Fruit fly (Drosophila melanogaster) whole organism, wandering third instar larva: ENCODE results near the gene qjt.

Source experiments
- Abd-B ChIP-seq: fragments of >200 bp; optimal IDR thresholded peaks from 2 replicates; lab custom pipeline; 2017; ENCODE audit warnings: missing biosample characterization, missing genetic modification characterization
- CG32264 ChIP-seq: fragments of 200-800 bp; sonication (Bioruptor generic); optimal IDR thresholded peaks from 2 replicates; lab custom pipeline; 2016; ENCODE audit warnings: missing biosample characterization, missing genetic modification characterization
- CG9705 ChIP-seq: fragments of 200-800 bp; sonication (Bioruptor generic); optimal IDR thresholded peaks from 2 replicates; lab custom pipeline; 2018; ENCODE audit warnings: missing biosample characterization, mild to moderate bottlenecking, missing genetic modification characterization
- Dif ChIP-seq: fragments of 200-275, 200-300 bp; sonication (Bioruptor generic); optimal IDR thresholded peaks from 2 replicates; lab custom pipeline; 2018; ENCODE audit warnings: missing biosample characterization, missing genetic modification characterization; ENCODE audit not compliant: partially characterized antibody
- GATAd ChIP-seq: sonication (Bioruptor generic); optimal IDR thresholded peaks from 2 replicates; lab custom pipeline; 2016; ENCODE audit warnings: missing biosample characterization, missing genetic modification characterization
- Hr78 ChIP-seq: fragments of >200 bp; optimal IDR thresholded peaks from 2 replicates; lab custom pipeline; 2017; ENCODE audit warnings: missing biosample characterization, missing genetic modification characterization
- Hr83 ChIP-seq: fragments of 200-300 bp; sonication (Bioruptor generic); optimal IDR thresholded peaks from 2 replicates; lab custom pipeline; 2016; ENCODE audit warnings: missing biosample characterization, mild to moderate bottlenecking, missing genetic modification characterization, moderate library complexity; ENCODE audit not compliant: poor library complexity, severe bottlenecking
- Mio ChIP-seq: sonication (Bioruptor generic); optimal IDR thresholded peaks from 2 replicates; lab custom pipeline; 2016; ENCODE audit warnings: missing biosample characterization, missing genetic modification characterization
- Myc ChIP-seq: fragments of >200 bp; optimal IDR thresholded peaks from 2 replicates; lab custom pipeline; 2017
- N ChIP-seq: fragments of >200 bp; optimal IDR thresholded peaks from 2 replicates; lab custom pipeline; 2018; ENCODE audit warnings: missing biosample characterization, missing external identifiers, missing genetic modification characterization
- OdsH ChIP-seq: fragments of 200-800 bp; sonication (Bioruptor generic); optimal IDR thresholded peaks from 2 replicates; lab custom pipeline; 2016; ENCODE audit warnings: missing biosample characterization, mild to moderate bottlenecking, missing genetic modification characterization
- Rel ChIP-seq, 2 experiments: fragments of 200-800 bp; sonication (Bioruptor generic) in 1 of 2; optimal IDR thresholded peaks; 2 replicates in 1 of 2; 3 replicates in 1 of 2; lab custom pipeline; 2016 to 2019; ENCODE audit warnings: mild to moderate bottlenecking in 2 of 2, missing biosample characterization in 2 of 2, missing genetic modification characterization in 2 of 2, moderate library complexity in 1 of 2
- Sp1 ChIP-seq: fragments of 200-800 bp; sonication (Bioruptor generic); optimal IDR thresholded peaks from 3 replicates; lab custom pipeline; 2019; ENCODE audit warnings: missing biosample characterization, mild to moderate bottlenecking, missing genetic modification characterization, moderate library complexity
- Vsx2 ChIP-seq: fragments of 200-300, 225-300 bp; sonication (Bioruptor generic); optimal IDR thresholded peaks from 2 replicates; lab custom pipeline; 2018; ENCODE audit warnings: missing biosample characterization, missing genetic modification characterization; ENCODE audit not compliant: partially characterized antibody
- br ChIP-seq: fragments of 200-800 bp; sonication (Bioruptor generic); optimal IDR thresholded peaks from 2 replicates; lab custom pipeline; 2016; ENCODE audit warnings: missing biosample characterization, missing genetic modification characterization
- brk ChIP-seq: fragments of 200-800 bp; sonication (Bioruptor generic); optimal IDR thresholded peaks from 2 replicates; lab custom pipeline; 2016; ENCODE audit warnings: missing biosample characterization, mild to moderate bottlenecking, missing genetic modification characterization
- dl ChIP-seq, 2 experiments: fragments of 175-275, 200-275 bp in 1 of 2; fragments of 200-275 bp in 1 of 2; sonication (Bioruptor generic); optimal IDR thresholded peaks; lab custom pipeline; 2018; ENCODE audit warnings: mild to moderate bottlenecking in 2 of 2, missing biosample characterization in 2 of 2, missing genetic modification characterization in 2 of 2, moderate library complexity in 2 of 2; ENCODE audit not compliant: partially characterized antibody in 2 of 2, insufficient read depth in 1 of 2
- dsf ChIP-seq: sonication (Bioruptor generic); optimal IDR thresholded peaks from 2 replicates; lab custom pipeline; 2016; ENCODE audit warnings: missing biosample characterization, missing genetic modification characterization, borderline replicate concordance
- ey ChIP-seq: fragments of 200-800 bp; sonication (Bioruptor generic); optimal IDR thresholded peaks from 2 replicates; lab custom pipeline; 2016; ENCODE audit warnings: missing biosample characterization, missing genetic modification characterization
- fru ChIP-seq: fragments of 200-800 bp; sonication (Bioruptor generic); optimal IDR thresholded peaks from 3 replicates; lab custom pipeline; 2016; ENCODE audit warnings: missing biosample characterization, mild to moderate bottlenecking, missing genetic modification characterization
- jim ChIP-seq: fragments of 175-275, 200-325 bp; sonication (Bioruptor generic); optimal IDR thresholded peaks from 2 replicates; lab custom pipeline; 2016; ENCODE audit warnings: missing biosample characterization, mild to moderate bottlenecking, missing genetic modification characterization
- pan ChIP-seq: fragments of >200 bp; optimal IDR thresholded peaks from 2 replicates; lab custom pipeline; 2017
- psq ChIP-seq: fragments of 200-800 bp; sonication (Bioruptor generic); optimal IDR thresholded peaks from 3 replicates; lab custom pipeline; 2017; ENCODE audit warnings: missing biosample characterization, mild to moderate bottlenecking, missing genetic modification characterization, moderate library complexity
- rgr ChIP-seq: fragments of 200-800 bp; sonication (Bioruptor generic); optimal IDR thresholded peaks from 3 replicates; lab custom pipeline; 2016; ENCODE audit warnings: missing biosample characterization, mild to moderate bottlenecking, missing genetic modification characterization
- sv ChIP-seq: fragments of 200-800 bp; sonication (Bioruptor generic); optimal IDR thresholded peaks from 3 replicates; lab custom pipeline; 2016; ENCODE audit warnings: missing biosample characterization, missing genetic modification characterization
- tai ChIP-seq: sonication (Bioruptor generic); optimal IDR thresholded peaks from 2 replicates; lab custom pipeline; 2016; ENCODE audit warnings: missing biosample characterization, missing genetic modification characterization

Gene qjt

DNA sequence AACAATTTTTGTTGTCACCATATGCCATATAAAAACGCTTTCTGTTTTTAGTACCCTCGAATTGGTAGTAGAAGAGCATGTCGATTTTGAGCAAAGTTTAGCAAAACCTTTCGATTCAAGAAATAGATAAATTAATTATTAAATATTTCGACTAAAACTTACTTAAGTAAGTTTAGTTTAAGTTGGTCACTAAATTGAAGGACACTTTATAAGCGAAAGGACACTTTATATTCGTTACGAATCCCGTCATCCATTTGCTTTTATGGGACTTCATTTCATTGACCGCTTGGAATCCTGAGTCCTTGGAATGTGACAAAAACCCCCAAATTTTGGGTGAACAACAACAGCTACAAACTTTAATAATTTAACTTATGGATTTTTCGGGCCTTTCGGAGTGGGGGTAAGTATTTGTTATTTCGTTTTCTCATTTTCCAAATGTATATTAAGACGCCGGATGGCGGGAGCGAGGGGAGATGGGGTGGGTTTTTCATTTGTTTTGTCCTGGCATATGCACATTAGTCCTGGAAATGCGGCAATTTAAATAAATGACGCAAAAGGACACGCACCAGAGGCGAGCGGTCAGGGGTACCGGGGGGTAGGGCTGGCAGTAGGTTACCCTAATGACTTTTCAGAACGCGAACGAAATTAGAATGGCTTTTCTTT is 19.9 kb upstream of the qjt start:
- no peak for TF ChIP-seq fru (GFP tag; lab: Kevin White, UChicago)
- no peak for TF ChIP-seq ey
- no peak for TF ChIP-seq CG32264 (GFP tag; lab: Kevin White, UChicago)
- TF ChIP-seq Sp1 (GFP tag; lab: Kevin White, UChicago) = no peak
- no peak for TF ChIP-seq dl (GFP tag; optimal IDR thresholded peaks at IDR 0.05; lab: Kevin White, UChicago; ENCODE audit: insufficient read depth in 1 of 2, partially characterized antibody in 2 of 2)
- no peak for TF ChIP-seq OdsH (GFP tag; lab: Kevin White, UChicago)
- no peak for TF ChIP-seq dsf
- no peak for TF ChIP-seq sv (GFP tag; lab: Kevin White, UChicago)

DNA sequence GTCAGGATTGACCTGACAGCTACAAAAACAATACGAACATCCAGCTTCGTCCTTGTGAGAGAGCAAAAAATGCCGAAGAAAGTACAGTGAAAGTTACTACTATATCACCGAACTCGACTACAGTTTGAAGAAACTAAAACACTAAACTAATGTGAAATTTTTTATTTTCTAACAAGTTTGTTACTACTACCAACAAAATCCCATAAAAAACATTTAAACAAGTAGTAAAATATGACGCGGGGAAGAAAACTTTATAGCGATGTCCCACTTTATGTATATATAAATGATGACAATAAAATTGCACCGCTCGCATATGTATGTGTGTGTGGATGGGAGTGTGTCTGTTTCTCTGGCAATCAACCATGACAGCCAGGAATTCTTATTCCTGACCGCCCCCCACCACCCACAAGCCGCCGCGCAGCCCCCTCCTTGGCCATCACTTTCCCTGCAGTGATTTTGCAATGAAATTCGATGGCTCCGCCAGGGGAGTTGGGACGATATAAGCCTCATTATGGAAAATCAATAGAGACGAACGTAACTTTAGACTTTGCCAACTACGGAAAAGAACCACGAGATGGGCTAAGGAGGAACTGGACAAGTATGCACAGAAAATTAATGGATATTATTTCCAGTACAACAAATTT is 17.4 kb upstream of the qjt start:
- TF ChIP-seq psq (GFP tag; lab: Kevin White, UChicago) (no peak), Sp1 (GFP tag; lab: Kevin White, UChicago) (no peak), Abd-B (no peak), GATAd (GFP tag; lab: Kevin White, UChicago) (no peak), sv (GFP tag; lab: Kevin White, UChicago) (no peak), CG32264 (GFP tag; lab: Kevin White, UChicago) (no peak), rgr (GFP tag; lab: Kevin White, UChicago) (no peak), ey (no peak), Hr83 (GFP tag; lab: Kevin White, UChicago) (no peak), brk (no peak)

DNA sequence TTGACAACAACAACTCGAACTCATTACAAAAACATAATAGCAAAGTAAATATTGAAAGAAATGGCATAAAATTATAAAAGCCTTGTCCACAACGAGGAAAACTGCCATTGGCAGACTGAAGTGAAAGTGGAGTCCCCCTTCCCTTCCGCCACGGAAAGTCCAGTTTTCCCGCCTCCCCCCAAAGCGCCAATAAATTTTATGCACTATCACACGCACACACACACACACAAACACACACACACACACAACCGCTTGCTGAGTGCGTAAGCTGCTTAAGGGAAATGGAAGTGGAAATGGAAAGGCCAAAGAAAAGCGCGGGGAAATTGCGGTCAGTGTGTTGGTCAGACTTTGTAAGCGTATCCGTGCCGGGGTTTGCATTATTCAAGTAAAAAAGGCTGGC is 16.4 kb upstream of the qjt start:
- TF ChIP-seq Vsx2 (GFP tag; lab: Kevin White, UChicago) (no peak), rgr (GFP tag; lab: Kevin White, UChicago) (no peak), CG9705 (GFP tag; lab: Kevin White, UChicago) (no peak), Sp1 (GFP tag; lab: Kevin White, UChicago) (no peak)

DNA sequence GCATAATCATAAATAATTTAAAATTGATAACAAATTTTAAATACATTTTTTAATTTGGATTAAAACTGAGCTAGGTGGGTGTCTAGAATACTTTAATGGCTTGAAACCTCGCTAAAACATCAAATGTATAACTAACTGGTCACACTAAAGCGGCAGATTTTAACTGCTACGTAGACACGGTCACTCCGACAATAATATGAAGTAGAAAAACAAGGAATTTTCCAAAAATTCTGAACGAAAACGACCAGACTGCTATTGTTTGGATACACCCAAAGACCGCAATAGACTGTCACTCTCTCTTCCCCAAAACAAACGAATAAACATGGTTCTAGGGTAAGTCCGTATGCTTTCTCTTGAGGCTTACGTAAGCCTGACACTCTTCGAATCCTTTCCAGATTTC is 13.1 kb upstream of the qjt start, which contains the start of gene QIL1:
TSS of gene QIL1 (plus strand) at position 142 of the 400 bp plus-strand sequence.
- TF ChIP-seq N (GFP tag; lab: Kevin White, UChicago) (no peak), CG32264 (GFP tag; lab: Kevin White, UChicago) (no peak), Myc (lab: Kevin White, UChicago) (no peak), psq (GFP tag; lab: Kevin White, UChicago) (no peak), GATAd (GFP tag; lab: Kevin White, UChicago) (no peak), fru (GFP tag; lab: Kevin White, UChicago) (no peak), pan (lab: Kevin White, UChicago) (no peak), Hr83 (GFP tag; lab: Kevin White, UChicago) (no peak), ey (no peak), OdsH (GFP tag; lab: Kevin White, UChicago) (no peak)

DNA sequence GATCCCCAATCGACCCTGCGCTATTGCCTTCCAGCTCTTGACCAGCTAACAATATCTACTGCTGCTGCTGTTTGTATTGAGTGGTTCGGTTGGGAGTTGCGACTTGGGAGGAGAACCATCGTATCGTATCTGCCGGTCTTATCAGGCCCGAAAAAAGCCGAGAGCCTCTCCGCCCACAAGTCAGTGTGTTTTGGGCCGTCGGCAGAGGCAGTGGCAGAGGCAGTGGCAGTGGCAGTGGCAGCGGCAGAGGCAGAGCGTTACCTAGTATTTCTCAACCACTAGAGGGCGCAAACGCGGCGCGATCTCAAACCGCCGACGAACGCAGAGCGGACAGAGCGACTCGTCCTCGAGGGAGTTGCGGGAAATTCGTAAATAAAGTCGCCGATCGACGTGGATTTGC is 8.8 kb upstream of the qjt start, which contains the start of gene SecCl:
TSS of gene SecCl (plus strand) at position 18 of the 400 bp plus-strand sequence.
- TF ChIP-seq jim (GFP tag; lab: Kevin White, UChicago) = no peak
- no peak for TF ChIP-seq Mio (GFP tag; lab: Kevin White, UChicago)
- TF ChIP-seq ey = no peak
- no peak for TF ChIP-seq rgr (GFP tag; lab: Kevin White, UChicago)
- TF ChIP-seq dl (GFP tag; optimal IDR thresholded peaks at IDR 0.05; lab: Kevin White, UChicago; ENCODE audit: insufficient read depth in 1 of 2, partially characterized antibody in 2 of 2) = no peak
- TF ChIP-seq CG32264 (GFP tag; lab: Kevin White, UChicago) = no peak
- no peak for TF ChIP-seq Rel (GFP tag; optimal IDR thresholded peaks at IDR 0.05; lab: Kevin White, UChicago)
- no peak for TF ChIP-seq Rel (tag; optimal IDR thresholded peaks at IDR 0.05; lab: Kevin White, UChicago)
- no peak for TF ChIP-seq dsf
- TF ChIP-seq Abd-B = no peak
- TF ChIP-seq tai (GFP tag; lab: Kevin White, UChicago) = no peak
- no peak for TF ChIP-seq br (GFP tag; lab: Kevin White, UChicago)
- TF ChIP-seq Hr78 (GFP tag; lab: Kevin White, UChicago) = no peak
- TF ChIP-seq OdsH (GFP tag; lab: Kevin White, UChicago) = no peak
- no peak for TF ChIP-seq Dif (GFP tag; lab: Kevin White, UChicago)
- TF ChIP-seq psq (GFP tag; lab: Kevin White, UChicago) = no peak
- TF ChIP-seq Sp1 (GFP tag; lab: Kevin White, UChicago) = no peak
